Fruit fly (Drosophila melanogaster): ENCODE data around the gene ldd.

ldd gene

dm6 chrX:21146941-21147340, 23.5 kb downstream of the ldd start, which contains the start of gene CG45154:
Gene CG45154, minus strand, starts transcription at chrX:21147041.
- TF ChIP-seq Myc (optimal IDR thresholded peaks at IDR 0.05) (no peak), Sin3A (optimal IDR thresholded peaks at IDR 0.05) (no peak), ttk (optimal IDR thresholded peaks at IDR 0.05) (no peak), insv (optimal IDR thresholded peaks at IDR 0.05) (no peak), h (optimal IDR thresholded peaks at IDR 0.05) (no peak), psq (optimal IDR thresholded peaks at IDR 0.05) (no peak)

Measured in Kc167 (cell line).